Worm (Caenorhabditis elegans) whole organism, L1 larva: ENCODE measurements around the gene nhr-20.

Experiments used
- C16A3.4 ChIP-seq: fragments of 150-350 bp; optimal IDR thresholded peaks from 2 replicates; lab custom pipeline; 2014; ENCODE audit warnings: missing biosample characterization, missing genetic modification characterization
- Y116A8C.19 ChIP-seq: sonication (generic microtip); optimal IDR thresholded peaks from 2 replicates; lab custom pipeline; 2016; ENCODE audit warnings: missing compliant biosample characterization, missing genetic modification characterization, borderline replicate concordance
- aly-2 ChIP-seq: fragments of 150-350 bp; optimal IDR thresholded peaks from 2 replicates; lab custom pipeline; 2014; ENCODE audit warnings: missing biosample characterization, missing genetic modification characterization
- ama-1 ChIP-seq: fragments of 150-350 bp; optimal IDR thresholded peaks from 2 replicates; lab custom pipeline; 2014
- ceh-8 ChIP-seq: fragments of 200-800 bp; sonication (Bioruptor generic); optimal IDR thresholded peaks from 2 replicates; lab custom pipeline; 2018; ENCODE audit warnings: mild to moderate bottlenecking, missing genetic modification characterization, moderate library complexity, missing compliant biosample characterization
- ceh-90 ChIP-seq: sonication (generic microtip); optimal IDR thresholded peaks from 2 replicates; lab custom pipeline; 2016; ENCODE audit warnings: missing genetic modification characterization, missing compliant biosample characterization
- ces-1 ChIP-seq: fragments of 150-350 bp; optimal IDR thresholded peaks from 2 replicates; lab custom pipeline; 2014; ENCODE audit warnings: missing biosample characterization, missing genetic modification reagents, missing genetic modification characterization
- dsc-1 ChIP-seq: sonication (generic microtip); optimal IDR thresholded peaks from 2 replicates; lab custom pipeline; 2016; ENCODE audit warnings: mild to moderate bottlenecking, missing genetic modification characterization, missing compliant biosample characterization
- efl-1 ChIP-seq, 4 experiments: fragments of 150-350 bp; optimal IDR thresholded peaks in 3 of 4; peaks in 1 of 4; 1 replicate in 1 of 4; 2 replicates in 3 of 4; lab custom pipeline; 2014; ENCODE audit warnings: missing biosample characterization in 2 of 4, missing genetic modification characterization in 2 of 4, missing genetic modification reagents in 2 of 4
- efl-3 ChIP-seq: fragments of 200-800 bp; sonication (Bioruptor generic); optimal IDR thresholded peaks from 2 replicates; lab custom pipeline; 2018; ENCODE audit warnings: mild to moderate bottlenecking, missing genetic modification characterization, missing compliant biosample characterization
- egl-13 ChIP-seq: sonication (generic microtip); optimal IDR thresholded peaks from 2 replicates; lab custom pipeline; 2016; ENCODE audit warnings: missing genotype, missing genetic modification reagents, missing genetic modification characterization, missing compliant biosample characterization
- elt-2 ChIP-seq: sonication (generic microtip); optimal IDR thresholded peaks from 2 replicates; lab custom pipeline; 2016; ENCODE audit warnings: missing genetic modification characterization, mild to moderate bottlenecking, inconsistent platforms, missing compliant biosample characterization, missing genetic modification reagents
- fkh-4 ChIP-seq: sonication (generic microtip); optimal IDR thresholded peaks from 2 replicates; lab custom pipeline; 2016; ENCODE audit warnings: missing compliant biosample characterization, missing genetic modification characterization, borderline replicate concordance
- fkh-8 ChIP-seq: sonication (generic microtip); optimal IDR thresholded peaks from 2 replicates; lab custom pipeline; 2016; ENCODE audit warnings: mild to moderate bottlenecking, missing genetic modification characterization, missing compliant biosample characterization
- fos-1 ChIP-seq: fragments of 150-350 bp; optimal IDR thresholded peaks from 2 replicates; lab custom pipeline; 2014; ENCODE audit warnings: missing biosample characterization, missing genetic modification characterization
- hlh-17 ChIP-seq: fragments of 200-800 bp; sonication (Bioruptor generic); optimal IDR thresholded peaks from 2 replicates; lab custom pipeline; 2018; ENCODE audit warnings: missing genetic modification characterization, mild to moderate bottlenecking, missing compliant biosample characterization, moderate library complexity, borderline replicate concordance
- irx-1 ChIP-seq: sonication (generic microtip); optimal IDR thresholded peaks from 2 replicates; lab custom pipeline; 2016; ENCODE audit warnings: missing genetic modification characterization, missing compliant biosample characterization
- isw-1 ChIP-seq: fragments of 200-800 bp; sonication (Bioruptor generic); IDR thresholded peaks from 2 replicates; pipeline ENCODE4 v1.3.6; 2022; ENCODE audit warnings: missing genetic modification characterization, missing compliant biosample characterization
- jun-1 ChIP-seq: fragments of 150-350 bp; optimal IDR thresholded peaks from 2 replicates; lab custom pipeline; 2014; ENCODE audit warnings: missing biosample characterization, missing genetic modification reagents, missing genetic modification characterization
- lin-13 ChIP-seq: fragments of 150-350 bp; optimal IDR thresholded peaks from 2 replicates; lab custom pipeline; 2014; ENCODE audit warnings: missing biosample characterization, missing genetic modification reagents, missing genetic modification characterization
- lin-15B ChIP-seq: fragments of 150-350 bp; sonication (generic microtip); optimal IDR thresholded peaks from 3 replicates; lab custom pipeline; 2014; ENCODE audit warnings: missing biosample characterization, missing genetic modification characterization
- lin-39 ChIP-seq: fragments of 150-350 bp; optimal IDR thresholded peaks from 2 replicates; lab custom pipeline; 2014; ENCODE audit warnings: missing biosample characterization, missing genetic modification reagents, missing genetic modification characterization
- lsy-2 ChIP-seq, 2 experiments: fragments of 150-350 bp; optimal IDR thresholded peaks; 2 replicates each; lab custom pipeline; 2014; ENCODE audit warnings: missing biosample characterization in 2 of 2, missing genetic modification characterization in 2 of 2
- mab-9 ChIP-seq: fragments of 200-800 bp; sonication (Bioruptor generic); IDR thresholded peaks from 2 replicates; pipeline ENCODE4 v1.3.6; 2022; ENCODE audit warnings: missing genetic modification reagents, missing genetic modification characterization, missing compliant biosample characterization
- mdl-1 ChIP-seq, 2 experiments: fragments of 150-350 bp; optimal IDR thresholded peaks; 2 replicates each; lab custom pipeline; 2014 to 2017; ENCODE audit warnings: missing biosample characterization in 2 of 2, missing genetic modification characterization in 2 of 2, inconsistent platforms in 1 of 2
- mep-1 ChIP-seq: fragments of 150-350 bp; optimal IDR thresholded peaks from 2 replicates; lab custom pipeline; 2014; ENCODE audit warnings: missing biosample characterization, missing genetic modification characterization
- nhr-11 ChIP-seq: fragments of 150-350 bp; optimal IDR thresholded peaks from 2 replicates; lab custom pipeline; 2014; ENCODE audit warnings: missing biosample characterization, missing genetic modification characterization
- nhr-19 ChIP-seq: fragments of 200-800 bp; sonication (Bioruptor generic); conservative IDR thresholded peaks from 2 replicates; pipeline ENCODE4 v1.3.6; 2022; ENCODE audit warnings: missing genetic modification characterization, missing compliant biosample characterization
- nhr-20 ChIP-seq: sonication (generic microtip); optimal IDR thresholded peaks from 2 replicates; lab custom pipeline; 2016; ENCODE audit warnings: mild to moderate bottlenecking, missing genetic modification characterization, missing compliant biosample characterization
- nhr-237 ChIP-seq: fragments of 150-350 bp; optimal IDR thresholded peaks from 2 replicates; lab custom pipeline; 2014; ENCODE audit warnings: missing biosample characterization, missing genetic modification characterization
- nhr-28 ChIP-seq: fragments of 150-350 bp; optimal IDR thresholded peaks from 2 replicates; lab custom pipeline; 2014; ENCODE audit warnings: missing biosample characterization, missing genetic modification characterization
- nhr-47 ChIP-seq: sonication (generic microtip); optimal IDR thresholded peaks from 2 replicates; lab custom pipeline; 2016; ENCODE audit warnings: mild to moderate bottlenecking, missing genetic modification characterization, moderate library complexity, missing compliant biosample characterization
- nhr-76 ChIP-seq: sonication (generic microtip); optimal IDR thresholded peaks from 2 replicates; lab custom pipeline; 2017; ENCODE audit warnings: missing biosample characterization, missing genetic modification characterization
- nhr-77 ChIP-seq: fragments of 150-350 bp; optimal IDR thresholded peaks from 2 replicates; lab custom pipeline; 2014; ENCODE audit warnings: missing biosample characterization, missing genetic modification characterization
- nhr-84 ChIP-seq: sonication (generic microtip); optimal IDR thresholded peaks from 2 replicates; lab custom pipeline; 2017; ENCODE audit warnings: missing biosample characterization, missing genetic modification characterization
- pag-3 ChIP-seq: sonication (generic microtip); optimal IDR thresholded peaks from 2 replicates; lab custom pipeline; 2017; ENCODE audit warnings: missing genetic modification characterization, mild to moderate bottlenecking, missing compliant biosample characterization, antibody characterized with exemption, borderline replicate concordance; ENCODE audit not compliant: insufficient read depth
- snpc-4 ChIP-seq: fragments of 150-350 bp; optimal IDR thresholded peaks from 2 replicates; lab custom pipeline; 2014; ENCODE audit warnings: missing biosample characterization, missing genetic modification characterization
- snu-23 ChIP-seq: sonication (generic microtip); optimal IDR thresholded peaks from 2 replicates; lab custom pipeline; 2016; ENCODE audit warnings: missing genetic modification characterization, missing compliant biosample characterization
- sup-37 ChIP-seq: fragments of 200-800 bp; sonication (Bioruptor generic); optimal IDR thresholded peaks from 2 replicates; lab custom pipeline; 2018; ENCODE audit warnings: mild to moderate bottlenecking, missing genetic modification characterization, missing compliant biosample characterization
- tbx-2 ChIP-seq: sonication (generic microtip); optimal IDR thresholded peaks from 2 replicates; lab custom pipeline; 2016; ENCODE audit warnings: missing genetic modification characterization, missing compliant biosample characterization
- tlp-1 ChIP-seq: fragments of 150-350 bp; optimal IDR thresholded peaks from 2 replicates; lab custom pipeline; 2014; ENCODE audit warnings: missing biosample characterization, missing genetic modification characterization
- unc-130 ChIP-seq: fragments of 150-350 bp; optimal IDR thresholded peaks from 2 replicates; lab custom pipeline; 2017; ENCODE audit warnings: missing biosample characterization, missing genetic modification characterization, inconsistent platforms
- unc-62 ChIP-seq: fragments of 150-350 bp; optimal IDR thresholded peaks from 2 replicates; lab custom pipeline; 2014; ENCODE audit warnings: missing biosample characterization, missing genetic modification reagents, missing genetic modification characterization
- unc-86 ChIP-seq: sonication (generic microtip); optimal IDR thresholded peaks from 2 replicates; lab custom pipeline; 2016; ENCODE audit warnings: missing genetic modification characterization, missing compliant biosample characterization
- vab-15 ChIP-seq: sonication (generic microtip); optimal IDR thresholded peaks from 2 replicates; lab custom pipeline; 2017; ENCODE audit warnings: missing genotype, mild to moderate bottlenecking, missing genetic modification characterization, missing compliant biosample characterization
- zag-1 ChIP-seq: fragments of 150-350 bp; optimal IDR thresholded peaks from 2 replicates; lab custom pipeline; 2014; ENCODE audit warnings: missing biosample characterization, missing genetic modification characterization
- zip-4 ChIP-seq: fragments of 200-800 bp; sonication (Bioruptor generic); optimal IDR thresholded peaks from 2 replicates; lab custom pipeline; 2018; ENCODE audit warnings: mild to moderate bottlenecking, missing genetic modification characterization, moderate library complexity, missing compliant biosample characterization
- ztf-11 ChIP-seq, 2 experiments: sonication (generic microtip); optimal IDR thresholded peaks; 2 replicates each; lab custom pipeline; 2016 to 2017; ENCODE audit warnings: missing genetic modification characterization in 2 of 2, missing biosample characterization in 1 of 2, missing compliant biosample characterization in 1 of 2
- ztf-4 ChIP-seq: fragments of 150-350 bp; optimal IDR thresholded peaks from 2 replicates; lab custom pipeline; 2014; ENCODE audit warnings: missing biosample characterization, missing genetic modification characterization

Gene nhr-20

DNA sequence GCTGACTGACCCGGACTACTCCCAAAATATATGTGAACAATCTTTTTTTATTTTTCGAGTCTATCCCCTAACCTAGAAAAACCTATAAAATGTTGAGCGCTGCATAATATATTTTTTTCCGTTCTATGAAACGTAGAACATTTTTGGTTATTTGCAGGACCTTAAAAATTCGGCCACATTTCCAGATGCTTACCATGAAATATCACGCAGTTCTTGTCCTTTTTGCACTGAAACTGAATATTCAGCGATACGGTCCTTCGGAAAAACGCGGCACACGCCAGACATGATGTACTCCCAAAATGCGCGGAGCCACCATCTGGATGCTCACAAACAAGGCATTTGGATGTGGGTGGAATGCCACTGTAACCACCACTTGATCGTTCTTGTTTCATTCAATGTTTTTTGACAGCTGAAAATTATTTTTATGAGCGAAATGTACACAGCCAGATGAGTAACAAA is at the start of gene nhr-20:
Gene nhr-20 (minus strand): TSS at position 409 of the 459 bp plus-strand sequence.
- no peak for TF ChIP-seq efl-1 (optimal IDR thresholded peaks at IDR 0.05; lab: Kevin White, UChicago)
- peak in 1 of 2 experiments; percentile 55 for TF ChIP-seq efl-1 (GFP tag; optimal IDR thresholded peaks at IDR 0.05 in 1 of 2; lab: Kevin White, UChicago)
- TF ChIP-seq ztf-4 (tag; lab: Kevin White, UChicago) = no peak

DNA sequence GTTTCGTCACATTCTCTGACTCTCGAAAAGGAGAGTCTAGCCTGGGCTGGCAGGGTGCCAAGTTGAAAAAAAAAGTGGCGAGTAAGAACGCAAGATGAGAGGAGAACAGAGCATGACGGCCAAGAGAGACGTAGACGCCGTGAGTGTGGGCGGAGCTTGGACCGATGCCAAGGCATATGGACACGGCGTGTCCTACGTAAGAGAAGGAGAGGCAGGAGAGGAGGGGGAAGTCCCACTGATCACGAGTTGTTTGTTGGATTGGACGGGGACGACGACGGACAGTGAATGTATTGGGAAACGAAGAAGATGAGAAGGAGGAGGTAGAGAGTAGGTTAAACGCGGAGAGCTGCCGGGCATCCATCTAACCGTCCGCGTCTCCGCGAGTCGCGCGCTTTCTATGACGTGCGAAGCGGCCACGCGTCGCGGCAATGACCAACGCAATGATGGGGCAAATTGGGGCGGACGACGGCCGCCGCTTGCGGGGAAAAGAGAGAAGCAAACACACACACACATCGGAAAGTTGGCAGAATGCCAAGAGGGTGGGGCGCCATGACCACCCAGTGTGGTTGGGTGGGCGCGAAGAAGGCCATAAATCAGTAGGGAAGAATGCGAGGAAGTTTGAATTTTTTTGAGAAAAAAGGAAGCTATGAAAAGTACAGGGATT is 49.1 kb upstream of the nhr-20 start:
- TF ChIP-seq mab-9 (GFP tag; lab: Robert Waterston, UW) (peak; percentile 92), elt-2 (tag; lab: Kevin White, UChicago) (peak; percentile 91), dsc-1 (tag; lab: Kevin White, UChicago) (peak; percentile 99), irx-1 (tag; lab: Kevin White, UChicago) (peak; percentile 97), ceh-8 (GFP tag; lab: Kevin White, UChicago) (peak; percentile 97), nhr-84 (no peak), aly-2 (tag; lab: Kevin White, UChicago) (no peak), snu-23 (GFP tag; lab: Kevin White, UChicago) (peak; percentile 99), nhr-19 (peak; percentile 98), snpc-4 (tag; lab: Kevin White, UChicago) (peak; percentile 87), egl-13 (tag; lab: Kevin White, UChicago) (peak; percentile 100), fkh-4 (tag; lab: Kevin White, UChicago) (peak; percentile 84), tbx-2 (peak; percentile 100), tlp-1 (tag; lab: Kevin White, UChicago) (no peak), zag-1 (tag; lab: Kevin White, UChicago) (peak; percentile 77), efl-3 (GFP tag; lab: Kevin White, UChicago) (peak; percentile 83), unc-62 (GFP tag; lab: Kevin White, UChicago) (peak; percentile 18), isw-1 (GFP tag; lab: Robert Waterston, UW) (peak; percentile 91), unc-86 (tag; lab: Kevin White, UChicago) (peak; percentile 100), efl-1 (optimal IDR thresholded peaks at IDR 0.05; lab: Kevin White, UChicago) (peak; percentile 81 to 86), efl-1 (GFP tag; optimal IDR thresholded peaks at IDR 0.05 in 1 of 2; lab: Kevin White, UChicago) (peak; percentile 65 to 97), mdl-1 (tag; optimal IDR thresholded peaks at IDR 0.05; lab: Kevin White, UChicago) (peak; percentile 65 to 95), nhr-77 (tag; lab: Kevin White, UChicago) (peak; percentile 94), fkh-8 (tag; lab: Kevin White, UChicago) (peak; percentile 99), hlh-17 (GFP tag; lab: Kevin White, UChicago) (no peak), pag-3 (tag; lab: Kevin White, UChicago) (peak; percentile 95), nhr-237 (tag; lab: Kevin White, UChicago) (peak; percentile 58), nhr-76 (tag; lab: Kevin White, UChicago) (peak; percentile 17), nhr-28 (tag; lab: Kevin White, UChicago) (no peak), jun-1 (tag; lab: Kevin White, UChicago) (peak; percentile 97), lsy-2 (tag; optimal IDR thresholded peaks at IDR 0.05; lab: Kevin White, UChicago) (peak; percentile 91 to 94), ama-1 (lab: Kevin White, UChicago) (peak; percentile 48), ces-1 (GFP tag; lab: Kevin White, UChicago) (peak; percentile 29), fos-1 (peak; percentile 73), nhr-20 (tag; lab: Kevin White, UChicago) (peak; percentile 100), lin-39 (tag; lab: Kevin White, UChicago) (peak; percentile 84), vab-15 (tag; lab: Kevin White, UChicago) (peak; percentile 88), Y116A8C.19 (tag; lab: Kevin White, UChicago) (peak; percentile 17), zip-4 (peak; percentile 91), nhr-47 (peak; percentile 99), ceh-90 (tag; lab: Kevin White, UChicago) (peak; percentile 49), lin-13 (peak; percentile 87), C16A3.4 (tag; lab: Kevin White, UChicago) (peak; percentile 91), sup-37 (GFP tag; lab: Kevin White, UChicago) (peak; percentile 96), nhr-11 (tag; lab: Kevin White, UChicago) (peak; percentile 97), mep-1 (tag; lab: Kevin White, UChicago) (peak; percentile 96), ztf-11 (tag; optimal IDR thresholded peaks at IDR 0.05; lab: Kevin White, UChicago) (peak in 1 of 2 experiments; percentile 97), lin-15B (tag; lab: Kevin White, UChicago) (peak; percentile 48), unc-130 (tag; lab: Kevin White, UChicago) (peak; percentile 55)
